Worm (Caenorhabditis elegans) whole organism, L4 larva: Measurements from ENCODE around the gene mec-7.

Source experiments
- F44E2.7 ChIP-seq: fragments of 200-800 bp; sonication (Bioruptor generic); IDR thresholded peaks from 2 replicates; pipeline ENCODE4 v2.1.2; 2022; ENCODE audit warnings: missing genetic modification characterization, missing compliant biosample characterization
- lin-29 ChIP-seq: fragments of 200-800 bp; sonication (Bioruptor generic); IDR thresholded peaks from 2 replicates; pipeline ENCODE4 v1.3.6; 2022; ENCODE audit warnings: missing genetic modification reagents, missing genetic modification characterization, missing compliant biosample characterization
- pha-4 ChIP-seq, 2 experiments: fragments of 150-350 bp in 1 of 2; fragments of 200-800 bp in 1 of 2; sonication (Bioruptor generic) in 1 of 2; IDR thresholded peaks in 1 of 2; optimal IDR thresholded peaks in 1 of 2; 2 replicates each; pipeline versions ENCODE4 v1.3.6 to Lab custom; 2014 to 2022; ENCODE audit warnings: missing genetic modification characterization in 2 of 2, missing genetic modification reagents in 2 of 2, missing biosample characterization in 1 of 2, missing compliant biosample characterization in 1 of 2
- pqm-1 ChIP-seq: sonication (generic microtip); optimal IDR thresholded peaks from 2 replicates; lab custom pipeline; 2017; ENCODE audit warnings: missing biosample characterization, missing genetic modification characterization
- snpc-4 ChIP-seq: fragments of 150-350 bp; optimal IDR thresholded peaks from 2 replicates; lab custom pipeline; 2014; ENCODE audit warnings: missing biosample characterization, missing genetic modification characterization
- tag-97 ChIP-seq: fragments of 200-800 bp; sonication (Bioruptor generic); IDR thresholded peaks from 2 replicates; pipeline ENCODE4 v1.3.6; 2022; ENCODE audit warnings: missing genetic modification characterization, missing compliant biosample characterization

ce11 chrX:7808388-7808787 lies 31.9 kb upstream of the mec-7 start:
- TF ChIP-seq snpc-4 (tag; lab: Kevin White, UChicago) (no peak), pha-4 (GFP tag; IDR thresholded peaks at IDR 0.05; lab: Robert Waterston, UW) (no peak), pha-4 (tag; optimal IDR thresholded peaks at IDR 0.05; lab: Kevin White, UChicago) (no peak), pqm-1 (no peak), tag-97 (GFP tag; lab: Robert Waterston, UW) (no peak), F44E2.7 (no peak), lin-29 (GFP tag; lab: Robert Waterston, UW) (no peak)
